Worm (Caenorhabditis elegans) whole organism, L4 larva: ENCODE results near the gene lin-29.

Experiments used
- F10B5.3 ChIP-seq: sonication (generic microtip); optimal IDR thresholded peaks from 2 replicates; lab custom pipeline; 2016; ENCODE audit warnings: mild to moderate bottlenecking, missing genetic modification characterization, missing compliant biosample characterization
- F26F4.8 ChIP-seq: fragments of 200-800 bp; sonication (Bioruptor generic); conservative IDR thresholded peaks from 2 replicates; pipeline ENCODE4 v1.3.6; 2022; ENCODE audit warnings: missing genetic modification characterization, missing compliant biosample characterization
- T20F7.1 ChIP-seq: fragments of 200-800 bp; sonication (Bioruptor generic); optimal IDR thresholded peaks from 2 replicates; lab custom pipeline; 2018; ENCODE audit warnings: mild to moderate bottlenecking, missing genetic modification characterization, missing compliant biosample characterization
- Y105C5A.15 ChIP-seq: fragments of 200-800 bp; sonication (Bioruptor generic); IDR thresholded peaks from 2 replicates; pipeline ENCODE4 v1.3.6; 2022; ENCODE audit warnings: missing genetic modification characterization, missing compliant biosample characterization
- Y48G9A.11 ChIP-seq: fragments of 200-800 bp; sonication (Bioruptor generic); IDR thresholded peaks from 2 replicates; pipeline ENCODE4 v1.3.6; 2022; ENCODE audit warnings: missing genetic modification reagents, missing genetic modification characterization, missing compliant biosample characterization
- Y5F2A.4 ChIP-seq: fragments of 200-800 bp; sonication (Bioruptor generic); optimal IDR thresholded peaks from 2 replicates; lab custom pipeline; 2018; ENCODE audit warnings: mild to moderate bottlenecking, missing genetic modification characterization, missing compliant biosample characterization
- Y75B8A.6 ChIP-seq: fragments of 200-800 bp; sonication (Bioruptor generic); IDR thresholded peaks from 2 replicates; pipeline ENCODE4 v1.3.6; 2022; ENCODE audit warnings: missing genetic modification reagents, missing genetic modification characterization, missing compliant biosample characterization
- ZK337.2 ChIP-seq: fragments of 200-800 bp; sonication (Bioruptor generic); IDR thresholded peaks from 2 replicates; pipeline ENCODE4 v1.3.6; 2022; ENCODE audit warnings: missing genetic modification reagents, missing genetic modification characterization, missing compliant biosample characterization
- ama-1 ChIP-seq: fragments of 150-350 bp; optimal IDR thresholded peaks from 2 replicates; lab custom pipeline; 2014; ENCODE audit warnings: inconsistent platforms, mixed read lengths
- ceh-20 ChIP-seq: fragments of 200-800 bp; sonication (Bioruptor generic); IDR thresholded peaks from 2 replicates; pipeline ENCODE4 v1.3.6; 2022; ENCODE audit warnings: missing genetic modification reagents, missing genetic modification characterization, missing compliant biosample characterization
- ceh-28 ChIP-seq: fragments of 150-350 bp; optimal IDR thresholded peaks from 2 replicates; lab custom pipeline; 2014; ENCODE audit warnings: missing biosample characterization, missing genetic modification reagents, missing genetic modification characterization
- ceh-32 ChIP-seq: sonication (generic microtip); optimal IDR thresholded peaks from 2 replicates; lab custom pipeline; 2016; ENCODE audit warnings: mild to moderate bottlenecking, missing genetic modification characterization, missing compliant biosample characterization; ENCODE audit not compliant: poor library complexity
- ceh-62 ChIP-seq: sonication (generic microtip); optimal IDR thresholded peaks from 2 replicates; lab custom pipeline; 2017; ENCODE audit warnings: missing biosample characterization, missing genetic modification characterization
- ctbp-1 ChIP-seq: fragments of 200-800 bp; sonication (Bioruptor generic); IDR thresholded peaks from 2 replicates; pipeline ENCODE4 v1.3.6; 2022; ENCODE audit warnings: missing genetic modification reagents, missing genetic modification characterization, missing compliant biosample characterization
- daf-16 ChIP-seq, 3 experiments: sonication (generic microtip); optimal IDR thresholded peaks; 2 replicates each; lab custom pipeline; 2016 to 2017; ENCODE audit warnings: missing genetic modification characterization in 3 of 3, missing genetic modification reagents in 3 of 3, mild to moderate bottlenecking in 2 of 3, missing compliant biosample characterization in 2 of 3, missing biosample characterization in 1 of 3, moderate library complexity in 1 of 3
- daf-19 ChIP-seq: fragments of 200-800 bp; sonication (Bioruptor generic); conservative IDR thresholded peaks from 2 replicates; pipeline ENCODE4 v1.3.6; 2022; ENCODE audit warnings: missing genetic modification characterization, missing compliant biosample characterization
- dmd-8 ChIP-seq: fragments of 200-800 bp; sonication (Bioruptor generic); IDR thresholded peaks from 2 replicates; pipeline ENCODE4 v1.3.6; 2022; ENCODE audit warnings: missing genetic modification characterization, missing compliant biosample characterization
- dpl-1 ChIP-seq: fragments of 150-350 bp; optimal IDR thresholded peaks from 2 replicates; lab custom pipeline; 2014; ENCODE audit warnings: missing biosample characterization, missing genetic modification reagents, missing genetic modification characterization
- dve-1 ChIP-seq: sonication (generic microtip); optimal IDR thresholded peaks from 2 replicates; lab custom pipeline; 2017; ENCODE audit warnings: antibody characterized with exemption, mild to moderate bottlenecking, missing genetic modification characterization, missing compliant biosample characterization; ENCODE audit not compliant: insufficient read depth
- egl-43 ChIP-seq: fragments of 200-800 bp; sonication (Bioruptor generic); IDR thresholded peaks from 2 replicates; pipeline ENCODE4 v1.3.6; 2022; ENCODE audit warnings: missing genetic modification reagents, missing genetic modification characterization, missing compliant biosample characterization
- gei-8 ChIP-seq: fragments of 200-800 bp; sonication (Bioruptor generic); optimal IDR thresholded peaks from 2 replicates; lab custom pipeline; 2018; ENCODE audit warnings: mild to moderate bottlenecking, missing genetic modification characterization, missing compliant biosample characterization
- hif-1 ChIP-seq, 2 experiments: sonication (generic microtip); optimal IDR thresholded peaks; 2 replicates each; lab custom pipeline; 2016 to 2017; ENCODE audit warnings: missing compliant biosample characterization in 2 of 2, missing genetic modification characterization in 2 of 2, missing genetic modification reagents in 2 of 2, missing genotype in 2 of 2, mild to moderate bottlenecking in 1 of 2
- lin-13 ChIP-seq: fragments of 150-350 bp; optimal IDR thresholded peaks from 2 replicates; lab custom pipeline; 2014; ENCODE audit warnings: missing biosample characterization, missing genetic modification reagents, missing genetic modification characterization
- lin-39 ChIP-seq: fragments of 150-350 bp; optimal IDR thresholded peaks from 2 replicates; lab custom pipeline; 2014; ENCODE audit warnings: missing biosample characterization, missing genetic modification reagents, missing genetic modification characterization
- madf-5 ChIP-seq, 2 experiments: fragments of 200-800 bp; sonication (Bioruptor generic); IDR thresholded peaks; 2 replicates each; pipeline ENCODE4 v1.3.6; 2022; ENCODE audit warnings: missing compliant biosample characterization in 2 of 2, missing genetic modification characterization in 2 of 2
- madf-9 ChIP-seq: fragments of 200-800 bp; sonication (Bioruptor generic); conservative IDR thresholded peaks from 2 replicates; pipeline ENCODE4 v1.3.6; 2022; ENCODE audit warnings: missing genetic modification reagents, missing genetic modification characterization, missing compliant biosample characterization
- mes-2 ChIP-seq: sonication (generic microtip); optimal IDR thresholded peaks from 2 replicates; lab custom pipeline; 2016; ENCODE audit warnings: missing genotype, mild to moderate bottlenecking, missing genetic modification characterization, missing compliant biosample characterization; ENCODE audit not compliant: poor library complexity, severe bottlenecking
- mxl-2 ChIP-seq: fragments of 200-800 bp; sonication (Bioruptor generic); conservative IDR thresholded peaks from 2 replicates; pipeline ENCODE4 v1.3.6; 2022; ENCODE audit warnings: missing genetic modification reagents, missing genetic modification characterization, missing compliant biosample characterization
- nhr-10 ChIP-seq: fragments of 150-350 bp; optimal IDR thresholded peaks from 2 replicates; lab custom pipeline; 2014; ENCODE audit warnings: missing biosample characterization, missing genetic modification characterization
- nhr-102 ChIP-seq: sonication (generic microtip); optimal IDR thresholded peaks from 2 replicates; lab custom pipeline; 2016; ENCODE audit warnings: mild to moderate bottlenecking, missing genetic modification characterization, moderate library complexity, missing compliant biosample characterization
- nhr-11 ChIP-seq: fragments of 150-350 bp; optimal IDR thresholded peaks from 2 replicates; lab custom pipeline; 2014; ENCODE audit warnings: missing biosample characterization, missing genetic modification characterization
- nhr-25 ChIP-seq: sonication (generic microtip); optimal IDR thresholded peaks from 2 replicates; lab custom pipeline; 2017; ENCODE audit warnings: missing genetic modification characterization, mild to moderate bottlenecking, missing compliant biosample characterization, antibody characterized with exemption, moderate library complexity, borderline replicate concordance; ENCODE audit not compliant: insufficient read depth
- nhr-76 ChIP-seq: fragments of 150-350 bp; optimal IDR thresholded peaks from 2 replicates; lab custom pipeline; 2014; ENCODE audit warnings: missing biosample characterization, missing genetic modification characterization
- pqm-1 ChIP-seq: sonication (generic microtip); optimal IDR thresholded peaks from 2 replicates; lab custom pipeline; 2017; ENCODE audit warnings: missing biosample characterization, missing genetic modification characterization
- rbr-2 ChIP-seq: sonication (generic microtip); optimal IDR thresholded peaks from 2 replicates; lab custom pipeline; 2016; ENCODE audit warnings: missing genotype, missing genetic modification characterization, missing compliant biosample characterization
- spr-1 ChIP-seq: sonication (generic microtip); optimal IDR thresholded peaks from 2 replicates; lab custom pipeline; 2016; ENCODE audit warnings: mild to moderate bottlenecking, missing genetic modification characterization, missing compliant biosample characterization
- unc-130 ChIP-seq: sonication (generic microtip); optimal IDR thresholded peaks from 2 replicates; lab custom pipeline; 2016; ENCODE audit warnings: missing genetic modification reagents, missing genetic modification characterization, missing compliant biosample characterization
- vab-7 ChIP-seq: fragments of 200-800 bp; sonication (Bioruptor generic); IDR thresholded peaks from 2 replicates; pipeline ENCODE4 v1.3.6; 2022; ENCODE audit warnings: missing genetic modification reagents, missing genetic modification characterization, missing compliant biosample characterization
- zag-1 ChIP-seq: fragments of 150-350 bp; optimal IDR thresholded peaks from 2 replicates; lab custom pipeline; 2014; ENCODE audit warnings: missing biosample characterization, missing genetic modification characterization
- zip-2 ChIP-seq: fragments of 150-350 bp; optimal IDR thresholded peaks from 2 replicates; lab custom pipeline; 2014; ENCODE audit warnings: missing biosample characterization, missing genetic modification characterization
- ztf-11 ChIP-seq: fragments of 150-350 bp; optimal IDR thresholded peaks from 2 replicates; lab custom pipeline; 2014; ENCODE audit warnings: missing biosample characterization, missing genetic modification characterization

lin-29 gene

ce11 chrII:11958793-11959574 lies 23.8 kb upstream of the lin-29 start (continued):
- TF ChIP-seq madf-9 = 0 out of 2 replicates have a peak, but pooled peaks have one; percentile 48
- TF ChIP-seq ZK337.2 = 0 out of 2 replicates have a peak, but pooled peaks have one; percentile 38
- peak in 1 of 2 experiments; percentile 42 for TF ChIP-seq hif-1 (tag; optimal IDR thresholded peaks at IDR 0.05; lab: Kevin White, UChicago)
- TF ChIP-seq rbr-2 (tag; lab: Kevin White, UChicago) = peak; percentile 54
- 0 out of 2 replicates have a peak, but pooled peaks have one; percentile 47 for TF ChIP-seq vab-7 (GFP tag; lab: Robert Waterston, UW)
- TF ChIP-seq unc-130 (GFP tag; lab: Kevin White, UChicago) = peak; percentile 12
- peak; percentile 4 for TF ChIP-seq spr-1 (tag; lab: Kevin White, UChicago)
- TF ChIP-seq lin-39 (tag; lab: Kevin White, UChicago) = no peak

ce11 chrII:11954811-11955210 lies 19.7 kb upstream of the lin-29 start:
- TF ChIP-seq dve-1 = no peak
- TF ChIP-seq madf-5 (GFP tag; IDR thresholded peaks at IDR 0.05; lab: Robert Waterston, UW) = no peak
- TF ChIP-seq Y105C5A.15 (GFP tag; lab: Robert Waterston, UW) = no peak
- TF ChIP-seq ceh-20 (GFP tag; lab: Robert Waterston, UW) = no peak
- no peak for TF ChIP-seq nhr-102 (tag; lab: Kevin White, UChicago)
- TF ChIP-seq F26F4.8 (GFP tag; lab: Robert Waterston, UW) = no peak
- no peak for TF ChIP-seq pqm-1 (tag; lab: Kevin White, UChicago)
- no peak for TF ChIP-seq ama-1 (lab: Kevin White, UChicago)
- no peak for TF ChIP-seq Y75B8A.6
- TF ChIP-seq mes-2 (tag; lab: Kevin White, UChicago) = no peak
- no peak for TF ChIP-seq ztf-11 (tag; lab: Kevin White, UChicago)
- no peak for TF ChIP-seq gei-8
- TF ChIP-seq ceh-28 (tag; lab: Kevin White, UChicago) = no peak
- no peak for TF ChIP-seq egl-43 (GFP tag; lab: Robert Waterston, UW)
- TF ChIP-seq T20F7.1 (GFP tag; lab: Kevin White, UChicago) = no peak
- TF ChIP-seq nhr-25 (tag; lab: Kevin White, UChicago) = no peak
- no peak for TF ChIP-seq daf-16 (GFP tag; optimal IDR thresholded peaks at IDR 0.05; lab: Kevin White, UChicago)
- TF ChIP-seq daf-16 (tag; optimal IDR thresholded peaks at IDR 0.05; lab: Kevin White, UChicago) = no peak
- TF ChIP-seq, all 104 proteins: peak for 0

- TF ChIP-seq vab-7 (GFP tag; lab: Robert Waterston, UW) = no peak
- no peak for TF ChIP-seq pqm-1 (tag; lab: Kevin White, UChicago)
- no peak for TF ChIP-seq ama-1 (lab: Kevin White, UChicago)
- no peak for TF ChIP-seq Y75B8A.6
- TF ChIP-seq zip-2 (tag; lab: Kevin White, UChicago) = no peak
- TF ChIP-seq nhr-102 (tag; lab: Kevin White, UChicago) = no peak
- TF ChIP-seq Y48G9A.11 = no peak
- no peak for TF ChIP-seq spr-1 (tag; lab: Kevin White, UChicago)
- TF ChIP-seq F10B5.3 (tag; lab: Kevin White, UChicago) = no peak
Measured at ce11 chrII:11954208-11954607, 19.1 kb upstream of the lin-29 start, which contains the start of gene W03C9.6. Gene W03C9.6, plus strand, starts transcription at chrII:11954508.

- no peak for TF ChIP-seq nhr-11 (tag; lab: Kevin White, UChicago)
- no peak for TF ChIP-seq dmd-8 (GFP tag; lab: Robert Waterston, UW)
- no peak for TF ChIP-seq gei-8
- no peak for TF ChIP-seq ZK337.2
- no peak for TF ChIP-seq ama-1 (lab: Kevin White, UChicago)
- TF ChIP-seq Y105C5A.15 (GFP tag; lab: Robert Waterston, UW) = no peak
- no peak for TF ChIP-seq spr-1 (tag; lab: Kevin White, UChicago)
- TF ChIP-seq ctbp-1 (GFP tag; lab: Robert Waterston, UW) = no peak
- TF ChIP-seq zag-1 (tag; lab: Kevin White, UChicago) = no peak
- no peak for TF ChIP-seq mxl-2 (GFP tag; lab: Robert Waterston, UW)
- no peak for TF ChIP-seq ceh-62 (tag; lab: Kevin White, UChicago)
- TF ChIP-seq nhr-10 (tag; lab: Kevin White, UChicago) = no peak
- no peak for TF ChIP-seq ceh-32 (tag; lab: Kevin White, UChicago)
- no peak for TF ChIP-seq lin-13 (GFP tag; lab: Kevin White, UChicago)
- TF ChIP-seq mes-2 (tag; lab: Kevin White, UChicago) = no peak
- TF ChIP-seq dpl-1 = no peak
- no peak for TF ChIP-seq Y5F2A.4 (GFP tag; lab: Kevin White, UChicago)
- no peak for TF ChIP-seq nhr-76 (tag; lab: Kevin White, UChicago)
- TF ChIP-seq daf-19 (GFP tag; lab: Robert Waterston, UW) = no peak
Measured at ce11 chrII:11952963-11953362, 17.8 kb upstream of the lin-29 start.
